Fruit fly (Drosophila melanogaster) whole organism, embryonic: ENCODE results near the gene CG32061.
A peak's percentile ranks its signal among the peaks of the same experiment; 100 is the strongest.

ENCODE experiments used
- ATbp ChIP-seq: fragments of 200-800 bp; sonication (Bioruptor generic); optimal IDR thresholded peaks from 2 replicates; lab custom pipeline; 2017; ENCODE audit warnings: missing biosample characterization, mild to moderate bottlenecking, missing genetic modification characterization, missing genetic modification reagents
- Bgb ChIP-seq: fragments of 200-800 bp; sonication (Bioruptor generic); IDR thresholded peaks from 2 replicates; pipeline ENCODE4 v1.3.6; 2022; ENCODE audit warnings: missing biosample characterization, missing genetic modification characterization; ENCODE audit not compliant: partially characterized antibody
- CG10654 ChIP-seq: fragments of 200-800 bp; sonication (Bioruptor generic); optimal IDR thresholded peaks from 2 replicates; lab custom pipeline; 2016; ENCODE audit warnings: missing biosample characterization, missing genetic modification characterization
- CG11247 ChIP-seq: fragments of 200-800 bp; sonication (Bioruptor generic); IDR thresholded peaks from 2 replicates; pipeline ENCODE4 v1.3.6; 2022; ENCODE audit warnings: missing biosample characterization, missing genetic modification characterization
- CG12236 ChIP-seq: fragments of 200-800 bp; sonication (Bioruptor generic); optimal IDR thresholded peaks from 2 replicates; lab custom pipeline; 2016; ENCODE audit warnings: missing biosample characterization, missing genetic modification characterization
- CG12299 ChIP-seq: fragments of 200-800 bp; sonication (Bioruptor generic); optimal IDR thresholded peaks from 2 replicates; lab custom pipeline; 2018; ENCODE audit warnings: missing biosample characterization, mild to moderate bottlenecking, missing genetic modification characterization
- CG15514 ChIP-seq: fragments of 200-800 bp; sonication (Bioruptor generic); optimal IDR thresholded peaks from 3 replicates; lab custom pipeline; 2017; ENCODE audit warnings: missing biosample characterization, missing genetic modification characterization, mild to moderate bottlenecking, moderate library complexity, missing genetic modification reagents
- CG1603 ChIP-seq: fragments of 200-800 bp; sonication (Bioruptor generic); optimal IDR thresholded peaks from 2 replicates; lab custom pipeline; 2019; ENCODE audit warnings: missing biosample characterization, mild to moderate bottlenecking, missing genetic modification characterization, moderate library complexity
- CG2875 ChIP-seq: fragments of 200-800 bp; sonication (Bioruptor generic); optimal IDR thresholded peaks from 2 replicates; lab custom pipeline; 2017; ENCODE audit warnings: missing biosample characterization, mild to moderate bottlenecking, missing genetic modification characterization, missing genetic modification reagents
- CG31365 ChIP-seq: fragments of 200-800 bp; sonication (Bioruptor generic); optimal IDR thresholded peaks from 2 replicates; lab custom pipeline; 2018; ENCODE audit warnings: missing biosample characterization, mild to moderate bottlenecking, missing genetic modification characterization
- CG31441 ChIP-seq: fragments of 200-800 bp; sonication (Bioruptor generic); IDR thresholded peaks from 2 replicates; pipeline ENCODE4 v1.3.6; 2022; ENCODE audit warnings: missing biosample characterization, missing genetic modification characterization
- CG34224 ChIP-seq: fragments of 200-800 bp; sonication (Bioruptor generic); IDR thresholded peaks from 3 replicates; pipeline ENCODE4 v1.3.6; 2022; ENCODE audit warnings: missing biosample characterization, missing genetic modification characterization; ENCODE audit not compliant: partially characterized antibody
- CG4282 ChIP-seq: fragments of 200-800 bp; sonication (Bioruptor generic); optimal IDR thresholded peaks from 2 replicates; lab custom pipeline; 2016; ENCODE audit warnings: missing biosample characterization, missing genetic modification characterization
- CG4424 ChIP-seq: fragments of 200-800 bp; sonication (Bioruptor generic); optimal IDR thresholded peaks from 3 replicates; lab custom pipeline; 2016; ENCODE audit warnings: missing biosample characterization, missing genetic modification characterization
- CG4820 ChIP-seq: fragments of 200-800 bp; sonication (Bioruptor generic); optimal IDR thresholded peaks from 3 replicates; lab custom pipeline; 2016; ENCODE audit warnings: missing biosample characterization, missing genetic modification characterization
- CG6254 ChIP-seq: fragments of 200-800 bp; sonication (Bioruptor generic); optimal IDR thresholded peaks from 3 replicates; lab custom pipeline; 2017; ENCODE audit warnings: mild to moderate bottlenecking, missing biosample characterization, missing genetic modification reagents, missing genetic modification characterization
- CG6689 ChIP-seq: fragments of 200-800 bp; sonication (Bioruptor generic); IDR thresholded peaks from 2 replicates; pipeline ENCODE4 v1.3.6; 2022; ENCODE audit warnings: missing biosample characterization, missing genetic modification characterization
- CG6765 ChIP-seq: fragments of 200-800 bp; sonication (Bioruptor generic); optimal IDR thresholded peaks from 3 replicates; lab custom pipeline; 2017; ENCODE audit warnings: missing biosample characterization, mild to moderate bottlenecking, missing genetic modification characterization
- CG7372 ChIP-seq: fragments of 200-800 bp; sonication (Bioruptor generic); IDR thresholded peaks from 2 replicates; pipeline ENCODE4 v1.3.6; 2022; ENCODE audit warnings: missing biosample characterization, missing genetic modification characterization
- CG7556 ChIP-seq: fragments of 200-800 bp; sonication (Bioruptor generic); optimal IDR thresholded peaks from 2 replicates; lab custom pipeline; 2017; ENCODE audit warnings: missing biosample characterization, mild to moderate bottlenecking, missing genetic modification characterization
- CG7745 ChIP-seq: fragments of 200-800 bp; sonication (Bioruptor generic); optimal IDR thresholded peaks from 2 replicates; lab custom pipeline; 2018; ENCODE audit warnings: missing biosample characterization, mild to moderate bottlenecking, missing genetic modification characterization, moderate library complexity
- CG9876 ChIP-seq: fragments of 200-800 bp; sonication (Bioruptor generic); optimal IDR thresholded peaks from 2 replicates; lab custom pipeline; 2016; ENCODE audit warnings: missing biosample characterization, missing genetic modification characterization
- D19B ChIP-seq: fragments of 200-800 bp; sonication (Bioruptor generic); optimal IDR thresholded peaks from 2 replicates; lab custom pipeline; 2017; ENCODE audit warnings: missing biosample characterization, mild to moderate bottlenecking, missing genetic modification characterization
- E2f1 ChIP-seq: fragments of 200-800 bp; sonication (Bioruptor generic); IDR thresholded peaks from 2 replicates; pipeline ENCODE4 v1.3.6; 2022; ENCODE audit warnings: missing biosample characterization, missing genetic modification characterization
- Fer2 ChIP-seq: fragments of 200-800 bp; sonication (Bioruptor generic); optimal IDR thresholded peaks from 2 replicates; lab custom pipeline; 2018; ENCODE audit warnings: missing biosample characterization, mild to moderate bottlenecking, missing genetic modification characterization, moderate library complexity
- Gsc ChIP-seq: fragments of 200-800 bp; sonication (Bioruptor generic); IDR thresholded peaks from 2 replicates; pipeline ENCODE4 v1.3.6; 2022; ENCODE audit warnings: missing biosample characterization, missing genetic modification characterization
- HLH3B ChIP-seq: fragments of 200-800 bp; sonication (Bioruptor generic); IDR thresholded peaks from 2 replicates; pipeline ENCODE4 v1.3.6; 2022; ENCODE audit warnings: missing biosample characterization, missing genetic modification characterization
- MBD-R2 ChIP-seq: fragments of 200-800 bp; sonication (Bioruptor generic); IDR thresholded peaks from 2 replicates; pipeline ENCODE4 v1.3.6; 2022; ENCODE audit warnings: missing biosample characterization, missing genetic modification characterization
- MESR4 ChIP-seq: fragments of 200-800 bp; sonication (Bioruptor generic); optimal IDR thresholded peaks from 2 replicates; lab custom pipeline; 2018; ENCODE audit warnings: missing biosample characterization, mild to moderate bottlenecking, missing genetic modification characterization, moderate library complexity
- Opbp ChIP-seq: fragments of 200-800 bp; sonication (Bioruptor generic); IDR thresholded peaks from 3 replicates; pipeline ENCODE4 v1.3.6; 2022; ENCODE audit warnings: missing biosample characterization, missing genetic modification characterization; ENCODE audit not compliant: partially characterized antibody
- Sox102F ChIP-seq: fragments of 200-800 bp; sonication (Bioruptor generic); optimal IDR thresholded peaks from 2 replicates; lab custom pipeline; 2018; ENCODE audit warnings: missing biosample characterization, mild to moderate bottlenecking, missing genetic modification characterization, moderate library complexity
- YL-1 ChIP-seq: fragments of 200-800 bp; sonication (Bioruptor generic); optimal IDR thresholded peaks from 3 replicates; lab custom pipeline; 2017; ENCODE audit warnings: missing biosample characterization, mild to moderate bottlenecking, missing genetic modification characterization
- ase ChIP-seq: fragments of 200-800 bp; sonication (Bioruptor generic); IDR thresholded peaks from 3 replicates; pipeline ENCODE4 v1.3.6; 2022; ENCODE audit warnings: missing biosample characterization, missing genetic modification characterization
- chm ChIP-seq: fragments of 200-800 bp; sonication (Bioruptor generic); IDR thresholded peaks from 2 replicates; pipeline ENCODE4 v1.3.6; 2022; ENCODE audit warnings: missing biosample characterization, missing genetic modification characterization
- dan ChIP-seq: fragments of 200-800 bp; sonication (Bioruptor generic); IDR thresholded peaks from 2 replicates; pipeline ENCODE4 v1.3.6; 2022; ENCODE audit warnings: missing biosample characterization, missing genetic modification characterization
- dati ChIP-seq: fragments of 200-800 bp; sonication (Bioruptor generic); IDR thresholded peaks from 2 replicates; pipeline ENCODE4 v1.3.6; 2022; ENCODE audit warnings: missing biosample characterization, missing genetic modification characterization
- disco-r ChIP-seq: fragments of 200-800 bp; sonication (Bioruptor generic); optimal IDR thresholded peaks from 2 replicates; lab custom pipeline; 2016; ENCODE audit warnings: missing biosample characterization, missing genetic modification characterization
- fru ChIP-seq: fragments of >200 bp; optimal IDR thresholded peaks from 2 replicates; lab custom pipeline; 2017
- fu2 ChIP-seq: fragments of 200-800 bp; sonication (Bioruptor generic); optimal IDR thresholded peaks from 2 replicates; lab custom pipeline; 2016; ENCODE audit warnings: missing biosample characterization, missing genetic modification characterization
- hb ChIP-seq: fragments of 200-800 bp; sonication (Bioruptor generic); IDR thresholded peaks from 3 replicates; pipeline ENCODE4 v1.3.6; 2022; ENCODE audit warnings: missing biosample characterization, missing genetic modification characterization; ENCODE audit not compliant: partially characterized antibody
- ind ChIP-seq: fragments of 200-800 bp; sonication (Bioruptor generic); optimal IDR thresholded peaks from 3 replicates; lab custom pipeline; 2016; ENCODE audit warnings: missing biosample characterization, missing genetic modification characterization
- insv ChIP-seq, 2 experiments: fragments of 200-800 bp; sonication (Bioruptor generic); optimal IDR thresholded peaks; 3 replicates each; lab custom pipeline; 2016 to 2018; ENCODE audit warnings: missing biosample characterization in 2 of 2, missing genetic modification characterization in 2 of 2
- nau ChIP-seq: fragments of 200-800 bp; sonication (Bioruptor generic); optimal IDR thresholded peaks from 3 replicates; lab custom pipeline; 2017; ENCODE audit warnings: missing biosample characterization, mild to moderate bottlenecking, missing genetic modification characterization, missing genetic modification reagents
- oc ChIP-seq: fragments of 200-800 bp; sonication (Bioruptor generic); optimal IDR thresholded peaks from 2 replicates; lab custom pipeline; 2018; ENCODE audit warnings: missing biosample characterization, mild to moderate bottlenecking, missing genetic modification characterization, moderate library complexity
- phol ChIP-seq: fragments of 200-800 bp; sonication (Bioruptor generic); optimal IDR thresholded peaks from 3 replicates; lab custom pipeline; 2018; ENCODE audit warnings: missing biosample characterization, mild to moderate bottlenecking, missing genetic modification characterization, moderate library complexity
- ro ChIP-seq: fragments of 200-800 bp; sonication (Bioruptor generic); IDR thresholded peaks from 2 replicates; pipeline ENCODE4 v1.3.6; 2022; ENCODE audit warnings: missing biosample characterization, missing genetic modification characterization
- shn ChIP-seq: fragments of 200-800 bp; sonication (Bioruptor generic); optimal IDR thresholded peaks from 3 replicates; lab custom pipeline; 2016; ENCODE audit warnings: missing biosample characterization, missing genetic modification characterization
- ssp ChIP-seq: fragments of 200-800 bp; sonication (Bioruptor generic); IDR thresholded peaks from 2 replicates; pipeline ENCODE4 v1.3.6; 2022; ENCODE audit warnings: missing biosample characterization, missing genetic modification characterization
- tna ChIP-seq: fragments of 200-800 bp; sonication (Bioruptor generic); IDR thresholded peaks from 2 replicates; pipeline ENCODE4 v1.3.6; 2022; ENCODE audit warnings: missing biosample characterization, missing genetic modification characterization; ENCODE audit not compliant: partially characterized antibody
- tup ChIP-seq: fragments of 200-800 bp; sonication (Bioruptor generic); optimal IDR thresholded peaks from 2 replicates; lab custom pipeline; 2016; ENCODE audit warnings: missing biosample characterization, mild to moderate bottlenecking, missing genetic modification characterization, moderate library complexity
- z ChIP-seq: fragments of 200-800 bp; sonication (Bioruptor generic); IDR thresholded peaks from 3 replicates; pipeline ENCODE4 v1.3.6; 2022; ENCODE audit warnings: missing biosample characterization, missing genetic modification characterization
- zf30C ChIP-seq: fragments of 200-800 bp; sonication (Bioruptor generic); optimal IDR thresholded peaks from 3 replicates; lab custom pipeline; 2018; ENCODE audit warnings: missing biosample characterization, mild to moderate bottlenecking, missing genetic modification characterization

CG32061 gene

dm6 chr3L:10428746-10429145, 34.9 kb upstream of the CG32061 start (continued):
- TF ChIP-seq CG7372 (GFP tag; lab: Robert Waterston, UW) (no peak), YL-1 (GFP tag; lab: Kevin White, UChicago) (no peak), CG31365 (tag; lab: Kevin White, UChicago) (no peak), CG7745 (tag; lab: Kevin White, UChicago) (no peak), ATbp (peak; percentile 32), CG15514 (GFP tag; lab: Kevin White, UChicago) (no peak), CG34224 (GFP tag; lab: Robert Waterston, UW) (no peak), CG9876 (GFP tag; lab: Kevin White, UChicago) (no peak), fru (no peak), dan (GFP tag; lab: Robert Waterston, UW) (no peak), CG10654 (GFP tag; lab: Kevin White, UChicago) (no peak), CG6254 (peak; percentile 41), oc (tag; lab: Kevin White, UChicago) (peak; percentile 39), CG12299 (tag; lab: Kevin White, UChicago) (no peak), CG4820 (GFP tag; lab: Kevin White, UChicago) (peak; percentile 18), insv (GFP tag; optimal IDR thresholded peaks at IDR 0.05; lab: Kevin White, UChicago) (no peak), dati (GFP tag; lab: Robert Waterston, UW) (no peak), tna (GFP tag; lab: Robert Waterston, UW) (no peak), CG7556 (no peak), phol (tag; lab: Kevin White, UChicago) (peak; percentile 72), ssp (GFP tag; lab: Robert Waterston, UW) (no peak), shn (GFP tag; lab: Kevin White, UChicago) (no peak), MBD-R2 (no peak), D19B (GFP tag; lab: Kevin White, UChicago) (peak; percentile 24), CG1603 (tag; lab: Kevin White, UChicago) (no peak), disco-r (GFP tag; lab: Kevin White, UChicago) (no peak), CG2875 (GFP tag; lab: Kevin White, UChicago) (peak; percentile 13), CG12236 (GFP tag; lab: Kevin White, UChicago) (no peak), tup (GFP tag; lab: Kevin White, UChicago) (no peak), Opbp (GFP tag; lab: Robert Waterston, UW) (no peak), CG6689 (GFP tag; lab: Robert Waterston, UW) (peak; percentile 49), z (GFP tag; lab: Robert Waterston, UW) (no peak), ind (GFP tag; lab: Kevin White, UChicago) (peak; percentile 30), hb (GFP tag; lab: Robert Waterston, UW) (no peak), ro (GFP tag; lab: Robert Waterston, UW) (no peak), Sox102F (GFP tag; lab: Kevin White, UChicago) (peak; percentile 85), Bgb (no peak), Gsc (GFP tag; lab: Robert Waterston, UW) (no peak), CG31441 (GFP tag; lab: Robert Waterston, UW) (peak; percentile 64), Fer2 (tag; lab: Kevin White, UChicago) (no peak), ase (GFP tag; lab: Robert Waterston, UW) (no peak), MESR4 (GFP tag; lab: Kevin White, UChicago) (no peak), E2f1 (GFP tag; lab: Robert Waterston, UW) (no peak), CG4424 (GFP tag; lab: Kevin White, UChicago) (peak; percentile 18), CG4282 (GFP tag; lab: Kevin White, UChicago) (no peak), zf30C (GFP tag; lab: Kevin White, UChicago) (no peak), nau (GFP tag; lab: Kevin White, UChicago) (no peak), CG11247 (no peak), chm (GFP tag; lab: Robert Waterston, UW) (no peak), fu2 (GFP tag; lab: Kevin White, UChicago) (no peak), HLH3B (GFP tag; lab: Robert Waterston, UW) (no peak), CG6765 (GFP tag; lab: Kevin White, UChicago) (no peak)
